Worm (Caenorhabditis elegans) whole organism, young adult: ENCODE measurements around the gene rec-8.
A peak's percentile ranks its signal among the peaks of the same experiment; 100 is the strongest.

Source experiments
- B0019.2 ChIP-seq: fragments of 200-800 bp; sonication (Bioruptor generic); conservative IDR thresholded peaks from 2 replicates; pipeline ENCODE4 v1.3.6; 2022; ENCODE audit warnings: missing genetic modification reagents, missing genetic modification characterization, missing compliant biosample characterization
- C17E4.6 ChIP-seq: fragments of 200-800 bp; sonication (Bioruptor generic); IDR thresholded peaks from 2 replicates; pipeline ENCODE4 v1.3.6; 2022; ENCODE audit warnings: missing genetic modification reagents, missing genetic modification characterization, missing compliant biosample characterization
- F39B2.1 ChIP-seq: fragments of 200-800 bp; sonication (Bioruptor generic); IDR thresholded peaks from 2 replicates; pipeline ENCODE4 v1.3.6; 2022; ENCODE audit warnings: missing genetic modification reagents, missing genetic modification characterization, missing compliant biosample characterization
- F52B5.7 ChIP-seq: sonication (generic microtip); optimal IDR thresholded peaks from 2 replicates; lab custom pipeline; 2016; ENCODE audit warnings: mild to moderate bottlenecking, missing genetic modification characterization, missing compliant biosample characterization
- F55B11.4 ChIP-seq: sonication (generic microtip); optimal IDR thresholded peaks from 2 replicates; lab custom pipeline; 2016; ENCODE audit warnings: missing compliant biosample characterization, missing genetic modification characterization, borderline replicate concordance; ENCODE audit not compliant: insufficient read depth
- F57A8.1 ChIP-seq: fragments of 200-800 bp; sonication (Bioruptor generic); optimal IDR thresholded peaks from 2 replicates; lab custom pipeline; 2018; ENCODE audit warnings: mild to moderate bottlenecking, missing genetic modification characterization, moderate library complexity, missing compliant biosample characterization
- T26A5.8 ChIP-seq: sonication (generic microtip); optimal IDR thresholded peaks from 2 replicates; lab custom pipeline; 2016; ENCODE audit warnings: missing genetic modification characterization, missing compliant biosample characterization
- Y56A3A.18 ChIP-seq: fragments of 200-800 bp; sonication (Bioruptor generic); IDR thresholded peaks from 2 replicates; pipeline ENCODE4 v1.3.6; 2022; ENCODE audit warnings: missing genetic modification reagents, missing genetic modification characterization, missing compliant biosample characterization
- Y95B8A.8 ChIP-seq: fragments of 200-800 bp; sonication (Bioruptor generic); IDR thresholded peaks from 2 replicates; pipeline ENCODE4 v1.3.6; 2022; ENCODE audit warnings: missing genetic modification reagents, missing genetic modification characterization, missing compliant biosample characterization
- ama-1 ChIP-seq, 3 experiments: fragments of 150-350 bp in 1 of 3; sonication (generic microtip) in 2 of 3; optimal IDR thresholded peaks; 2 replicates each; lab custom pipeline; 2014 to 2018; ENCODE audit warnings: missing biosample characterization in 2 of 3, missing genetic modification characterization in 2 of 3, missing genetic modification reagents in 2 of 3
- bed-1 ChIP-seq: fragments of 200-800 bp; sonication (Bioruptor generic); IDR thresholded peaks from 2 replicates; pipeline ENCODE4 v1.3.6; 2022; ENCODE audit warnings: missing genetic modification reagents, missing genetic modification characterization, missing compliant biosample characterization
- ceh-100 ChIP-seq: fragments of 200-800 bp; sonication (Bioruptor generic); IDR thresholded peaks from 2 replicates; pipeline ENCODE4 v1.3.6; 2022; ENCODE audit warnings: missing genetic modification reagents, missing genetic modification characterization, missing compliant biosample characterization
- ceh-58 ChIP-seq: fragments of 200-800 bp; sonication (Bioruptor generic); IDR thresholded peaks from 2 replicates; pipeline ENCODE4 v1.3.6; 2022; ENCODE audit warnings: missing genetic modification characterization, missing compliant biosample characterization
- efl-1 ChIP-seq: fragments of 150-350 bp; optimal IDR thresholded peaks from 2 replicates; lab custom pipeline; 2014; ENCODE audit warnings: missing biosample characterization, missing genetic modification reagents, missing genetic modification characterization
- egrh-3 ChIP-seq: fragments of 200-800 bp; sonication (Bioruptor generic); IDR thresholded peaks from 2 replicates; pipeline ENCODE4 v1.3.6; 2022; ENCODE audit warnings: missing genetic modification reagents, missing genetic modification characterization, missing compliant biosample characterization
- ekl-4 ChIP-seq: fragments of 200-800 bp; sonication (Bioruptor generic); IDR thresholded peaks from 2 replicates; pipeline ENCODE4 v1.3.6; 2022; ENCODE audit warnings: missing genetic modification reagents, missing genetic modification characterization, missing compliant biosample characterization
- fkh-3 ChIP-seq: sonication (generic microtip); optimal IDR thresholded peaks from 2 replicates; lab custom pipeline; 2016; ENCODE audit warnings: mild to moderate bottlenecking, missing genetic modification characterization, missing compliant biosample characterization
- let-526 ChIP-seq: fragments of 200-800 bp; sonication (Bioruptor generic); IDR thresholded peaks from 2 replicates; pipeline ENCODE4 v1.3.6; 2022; ENCODE audit warnings: missing genetic modification reagents, missing genetic modification characterization, missing compliant biosample characterization
- let-607 ChIP-seq, 2 experiments: fragments of 200-800 bp in 1 of 2; sonication (Bioruptor generic) in 1 of 2; sonication (generic microtip) in 1 of 2; optimal IDR thresholded peaks; 2 replicates each; lab custom pipeline; 2016 to 2018; ENCODE audit warnings: mild to moderate bottlenecking in 2 of 2, missing compliant biosample characterization in 2 of 2, missing genetic modification characterization in 2 of 2, moderate library complexity in 2 of 2, missing genotype in 1 of 2
- lin-40 ChIP-seq: sonication (generic microtip); optimal IDR thresholded peaks from 2 replicates; lab custom pipeline; 2016; ENCODE audit warnings: missing genetic modification characterization, mild to moderate bottlenecking, missing compliant biosample characterization, missing genotype, missing genetic modification reagents
- madf-10 ChIP-seq: sonication (generic microtip); optimal IDR thresholded peaks from 2 replicates; lab custom pipeline; 2016; ENCODE audit warnings: mild to moderate bottlenecking, missing genetic modification characterization, missing compliant biosample characterization
- madf-3 ChIP-seq: fragments of 200-800 bp; sonication (Bioruptor generic); IDR thresholded peaks from 2 replicates; pipeline ENCODE4 v1.3.6; 2022; ENCODE audit warnings: missing genetic modification reagents, missing genetic modification characterization, missing compliant biosample characterization
- mcd-1 ChIP-seq: fragments of 200-800 bp; sonication (Bioruptor generic); IDR thresholded peaks from 2 replicates; pipeline ENCODE4 v1.3.6; 2022; ENCODE audit warnings: missing genetic modification reagents, missing genetic modification characterization, missing compliant biosample characterization
- nfya-1 ChIP-seq: sonication (generic microtip); optimal IDR thresholded peaks from 2 replicates; lab custom pipeline; 2017; ENCODE audit warnings: antibody characterized with exemption, missing compliant biosample characterization, missing genetic modification characterization, borderline replicate concordance; ENCODE audit not compliant: insufficient read depth
- nhr-120 ChIP-seq: fragments of 200-800 bp; sonication (Bioruptor generic); IDR thresholded peaks from 2 replicates; pipeline ENCODE4 v1.3.6; 2022; ENCODE audit warnings: missing genetic modification characterization, missing compliant biosample characterization
- nhr-80 ChIP-seq: sonication (generic microtip); optimal IDR thresholded peaks from 2 replicates; lab custom pipeline; 2016; ENCODE audit warnings: missing genetic modification characterization, missing compliant biosample characterization
- nhr-90 ChIP-seq: sonication (generic microtip); optimal IDR thresholded peaks from 2 replicates; lab custom pipeline; 2016; ENCODE audit warnings: missing genotype, mild to moderate bottlenecking, missing genetic modification characterization, missing compliant biosample characterization
- pbrm-1 ChIP-seq: fragments of 200-800 bp; sonication (Bioruptor generic); IDR thresholded peaks from 2 replicates; pipeline ENCODE4 v1.3.6; 2022; ENCODE audit warnings: missing genetic modification reagents, missing genetic modification characterization, missing compliant biosample characterization
- pha-4 ChIP-seq: fragments of 150-350 bp; sonication (generic microtip); optimal IDR thresholded peaks from 2 replicates; lab custom pipeline; 2014; ENCODE audit warnings: missing biosample characterization, missing genetic modification reagents, missing genetic modification characterization
- snpc-3.4 ChIP-seq: sonication (generic microtip); optimal IDR thresholded peaks from 2 replicates; lab custom pipeline; 2017; ENCODE audit warnings: missing genetic modification characterization, mild to moderate bottlenecking, missing compliant biosample characterization, antibody characterized with exemption, moderate library complexity, missing genotype, missing genetic modification reagents
- snpc-4 ChIP-seq, 5 experiments: fragments of 150-350 bp in 1 of 5; sonication (generic microtip) in 4 of 5; optimal IDR thresholded peaks; 2 replicates each; lab custom pipeline; 2014 to 2018; ENCODE audit warnings: missing genetic modification characterization in 5 of 5, missing biosample characterization in 3 of 5, antibody characterized with exemption in 2 of 5, mild to moderate bottlenecking in 2 of 5, missing compliant biosample characterization in 2 of 5, missing genotype in 2 of 5, moderate library complexity in 2 of 5, missing genetic modification reagents in 1 of 5
- somi-1 ChIP-seq: fragments of 200-800 bp; sonication (Bioruptor generic); optimal IDR thresholded peaks from 2 replicates; lab custom pipeline; 2018; ENCODE audit warnings: mild to moderate bottlenecking, missing genetic modification characterization, missing compliant biosample characterization
- xnd-1 ChIP-seq: sonication (generic microtip); optimal IDR thresholded peaks from 2 replicates; lab custom pipeline; 2016; ENCODE audit warnings: missing genotype, missing genetic modification reagents, missing genetic modification characterization, missing compliant biosample characterization
- zfh-2 ChIP-seq: fragments of 200-800 bp; sonication (Bioruptor generic); conservative IDR thresholded peaks from 2 replicates; pipeline ENCODE4 v1.3.6; 2022; ENCODE audit warnings: missing genetic modification reagents, missing genetic modification characterization, missing compliant biosample characterization
- zim-3 ChIP-seq: sonication (generic microtip); optimal IDR thresholded peaks from 2 replicates; lab custom pipeline; 2017; ENCODE audit warnings: mild to moderate bottlenecking, missing genetic modification characterization, moderate library complexity, missing compliant biosample characterization
- ztf-18 ChIP-seq: sonication (generic microtip); optimal IDR thresholded peaks from 2 replicates; lab custom pipeline; 2016; ENCODE audit warnings: missing genotype, mild to moderate bottlenecking, missing genetic modification characterization, missing compliant biosample characterization
- ztf-25 ChIP-seq: fragments of 200-800 bp; sonication (Bioruptor generic); IDR thresholded peaks from 2 replicates; pipeline ENCODE4 v1.3.6; 2022; ENCODE audit warnings: missing genetic modification reagents, missing genetic modification characterization, missing compliant biosample characterization
- ztf-26 ChIP-seq: sonication (generic microtip); optimal IDR thresholded peaks from 2 replicates; lab custom pipeline; 2017; ENCODE audit warnings: missing genetic modification characterization, missing compliant biosample characterization

Gene rec-8

ce11 chrIV:13369120-13369842 is 16.3 kb upstream of the rec-8 start, which contains the start of gene agt-1 (continued):
- TF ChIP-seq ama-1 (optimal IDR thresholded peaks at IDR 0.05; lab: Kevin White, UChicago) (no peak), ama-1 (GFP tag; optimal IDR thresholded peaks at IDR 0.05; lab: Kevin White, UChicago) (peak in 1 of 2 experiments; percentile 60)

DNA sequence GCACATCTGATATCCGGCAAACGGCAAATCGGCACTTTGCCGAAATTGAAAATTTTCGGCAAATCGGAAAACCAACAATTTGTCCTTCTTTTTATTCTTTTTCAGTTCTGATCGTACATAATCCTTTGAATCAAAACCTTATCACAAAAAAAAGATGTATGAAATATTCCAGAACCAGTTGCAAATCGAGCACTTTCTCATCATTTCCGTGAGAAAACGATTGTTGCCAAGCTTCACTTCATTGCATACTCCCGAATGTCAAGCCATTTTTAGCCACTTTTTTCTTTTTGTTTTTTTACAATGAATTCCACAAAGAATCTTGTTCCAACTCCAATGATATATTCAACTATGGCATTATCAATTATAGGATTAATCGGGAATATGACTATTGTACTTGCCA is 11.9 kb upstream of the rec-8 start, which contains the start of gene srsx-25:
srsx-25 (plus strand) TSS at position 301 of the 400 bp plus-strand sequence.
- no peak for TF ChIP-seq T26A5.8 (tag; lab: Kevin White, UChicago)
- no peak for TF ChIP-seq xnd-1 (tag; lab: Kevin White, UChicago)
- TF ChIP-seq snpc-4 (GFP tag; optimal IDR thresholded peaks at IDR 0.05; lab: Kevin White, UChicago) = no peak
- no peak for TF ChIP-seq snpc-4 (tag; optimal IDR thresholded peaks at IDR 0.05; lab: Kevin White, UChicago)
- no peak for TF ChIP-seq fkh-3 (tag; lab: Kevin White, UChicago)
- no peak for TF ChIP-seq nhr-120 (GFP tag; lab: Robert Waterston, UW)
- no peak for TF ChIP-seq pbrm-1 (GFP tag; lab: Robert Waterston, UW)
- TF ChIP-seq bed-1 (GFP tag; lab: Robert Waterston, UW) = no peak
- TF ChIP-seq mcd-1 (GFP tag; lab: Robert Waterston, UW) = no peak
- TF ChIP-seq ekl-4 (GFP tag; lab: Robert Waterston, UW) = no peak
- no peak for TF ChIP-seq ztf-26 (tag; lab: Kevin White, UChicago)
- no peak for TF ChIP-seq madf-10 (tag; lab: Kevin White, UChicago)
- no peak for TF ChIP-seq egrh-3
- TF ChIP-seq nhr-90 (tag; lab: Kevin White, UChicago) = no peak
- TF ChIP-seq let-607 (tag; optimal IDR thresholded peaks at IDR 0.05; lab: Kevin White, UChicago) = no peak

- TF ChIP-seq nfya-1 (tag; lab: Kevin White, UChicago) (no peak), somi-1 (GFP tag; lab: Kevin White, UChicago) (no peak), nhr-120 (GFP tag; lab: Robert Waterston, UW) (no peak), zim-3 (no peak), zfh-2 (GFP tag; lab: Robert Waterston, UW) (no peak)
These were observed 7.2 kb upstream of the rec-8 start, which contains the start of gene Y62E10A.3 for ce11 chrIV:13360144-13360543. TSS of gene Y62E10A.3 (minus strand) at chrIV:13360244.

ce11 chrIV:13358488-13358887 is 5.5 kb upstream of the rec-8 start, which contains the start of gene W02A2.8:
TSS of gene W02A2.8 (minus strand) at chrIV:13358588.
- TF ChIP-seq efl-1 = no peak
- no peak for TF ChIP-seq ekl-4 (GFP tag; lab: Robert Waterston, UW)
- TF ChIP-seq somi-1 (GFP tag; lab: Kevin White, UChicago) = no peak
- TF ChIP-seq ztf-26 (tag; lab: Kevin White, UChicago) = no peak
- no peak for TF ChIP-seq B0019.2 (GFP tag; lab: Robert Waterston, UW)
- TF ChIP-seq ceh-100 = no peak
- no peak for TF ChIP-seq nhr-80 (tag; lab: Kevin White, UChicago)
- no peak for TF ChIP-seq F57A8.1 (GFP tag; lab: Kevin White, UChicago)
- TF ChIP-seq snpc-3.4 (tag; lab: Kevin White, UChicago) = no peak
- no peak for TF ChIP-seq pha-4 (tag; lab: Kevin White, UChicago)
- TF ChIP-seq mcd-1 (GFP tag; lab: Robert Waterston, UW) = no peak
- TF ChIP-seq ceh-58 (GFP tag; lab: Robert Waterston, UW) = no peak
- no peak for TF ChIP-seq ztf-18 (tag; lab: Kevin White, UChicago)

DNA sequence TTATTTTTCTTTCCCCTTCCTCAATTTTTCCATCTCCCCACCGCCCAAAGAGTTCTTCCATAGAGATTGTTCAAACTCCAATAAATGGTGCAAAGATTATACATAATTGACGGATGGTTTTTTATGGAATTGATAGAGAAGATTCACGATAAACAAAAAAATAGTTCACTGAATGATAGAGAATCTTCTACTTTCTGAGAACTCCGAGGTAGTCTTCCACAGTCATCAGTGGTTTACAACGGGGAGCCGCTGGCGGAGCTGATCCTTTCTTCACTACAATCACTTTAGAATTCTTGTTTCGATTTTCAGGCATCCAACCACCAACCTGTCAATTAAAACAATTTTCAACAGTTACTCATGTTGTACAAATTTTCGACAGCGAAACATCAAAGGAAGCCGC is 3.0 kb upstream of the rec-8 start:
- TF ChIP-seq T26A5.8 (tag; lab: Kevin White, UChicago) (no peak), F39B2.1 (GFP tag; lab: Robert Waterston, UW) (no peak), madf-10 (tag; lab: Kevin White, UChicago) (no peak), efl-1 (no peak), let-526 (no peak), ztf-25 (no peak), lin-40 (tag; lab: Kevin White, UChicago) (no peak), F55B11.4 (tag; lab: Kevin White, UChicago) (no peak), C17E4.6 (GFP tag; lab: Robert Waterston, UW) (no peak), let-607 (tag; optimal IDR thresholded peaks at IDR 0.05; lab: Kevin White, UChicago) (no peak), madf-3 (GFP tag; lab: Robert Waterston, UW) (0 out of 2 replicates have a peak, but pooled peaks have one; percentile 57), Y56A3A.18 (GFP tag; lab: Robert Waterston, UW) (no peak), snpc-4 (GFP tag; optimal IDR thresholded peaks at IDR 0.05; lab: Kevin White, UChicago) (no peak), snpc-4 (tag; optimal IDR thresholded peaks at IDR 0.05; lab: Kevin White, UChicago) (peak in 1 of 4 experiments; percentile 44), F52B5.7 (tag; lab: Kevin White, UChicago) (peak; percentile 15), Y95B8A.8 (GFP tag; lab: Robert Waterston, UW) (no peak)
